Worm (Caenorhabditis elegans): Measurements from ENCODE around the gene C27A7.9.

The C27A7.9 gene

ce11 chrV:12120381-12120780 lies 34.1 kb downstream of the C27A7.9 start, which contains the start of gene C13C4.7:
C13C4.7 (minus strand) TSS chrV:12120481.
- no peak for TF ChIP-seq B0035.1 (tag; optimal IDR thresholded peaks at IDR 0.05)
- no peak for TF ChIP-seq C06A6.2 (GFP tag; conservative IDR thresholded peaks at IDR 0.05)
- no peak for TF ChIP-seq lin-26 (GFP tag; IDR thresholded peaks at IDR 0.05)
- no peak for TF ChIP-seq tbp1 (GFP tag; optimal IDR thresholded peaks at IDR 0.05)
- TF ChIP-seq Y53G8AR.9 (GFP tag; conservative IDR thresholded peaks at IDR 0.05), result no peak
- no peak for TF ChIP-seq F23B12.7 (tag; optimal IDR thresholded peaks at IDR 0.05; ENCODE audit: insufficient read depth)
- no peak for TF ChIP-seq F57A8.1 (GFP tag; optimal IDR thresholded peaks at IDR 0.05)
- TF ChIP-seq unc-130 (GFP tag; optimal IDR thresholded peaks at IDR 0.05), result no peak
- no peak for TF ChIP-seq D2030.7 (GFP tag; IDR thresholded peaks at IDR 0.05)
- no peak for TF ChIP-seq nhr-90 (tag; optimal IDR thresholded peaks at IDR 0.05)
- TF ChIP-seq nhr-80 (tag; optimal IDR thresholded peaks at IDR 0.05), result no peak
- TF ChIP-seq bed-1 (GFP tag; IDR thresholded peaks at IDR 0.05), result no peak
- TF ChIP-seq ceh-100 (GFP tag; IDR thresholded peaks at IDR 0.05), result no peak
- no peak for TF ChIP-seq mes-4 (tag; optimal IDR thresholded peaks at IDR 0.05)
- TF ChIP-seq akir-1 (GFP tag; optimal IDR thresholded peaks at IDR 0.05), result no peak
- no peak for TF ChIP-seq F57C9.4 (tag; optimal IDR thresholded peaks at IDR 0.05)
- no peak for TF ChIP-seq ets-4 (GFP tag; optimal IDR thresholded peaks at IDR 0.05)

- no peak for TF ChIP-seq snpc-1.1 (tag; optimal IDR thresholded peaks at IDR 0.05; ENCODE audit: insufficient read depth)
- no peak for TF ChIP-seq gei-17 (GFP tag; optimal IDR thresholded peaks at IDR 0.05)
- no peak for TF ChIP-seq bed-2 (GFP tag; IDR thresholded peaks at IDR 0.05)
- no peak for TF ChIP-seq Y95B8A.8 (GFP tag; IDR thresholded peaks at IDR 0.05)
Measured at ce11 chrV:12117567-12118053, 36.8 kb downstream of the C27A7.9 start, which contains the start of gene C13C4.8. C13C4.8 (plus strand) TSS chrV:12118003.

- TF ChIP-seq nhr-80 (tag; optimal IDR thresholded peaks at IDR 0.05), result peak; percentile 27
- no peak for TF ChIP-seq tbx-9 (tag; optimal IDR thresholded peaks at IDR 0.05; ENCODE audit: borderline replicate concordance)
- TF ChIP-seq C17E4.6 (GFP tag; IDR thresholded peaks at IDR 0.05), result no peak
Measured at ce11 chrV:12115150-12115549, 39.3 kb downstream of the C27A7.9 start.

ce11 chrV:12114693-12115092 lies 39.8 kb downstream of the C27A7.9 start, which contains the start of gene spin-1:
spin-1 (plus strand) TSS chrV:12114993.
- TF ChIP-seq K11D2.4 (GFP tag; IDR thresholded peaks at IDR 0.05), result no peak
- TF ChIP-seq lin-26 (GFP tag; IDR thresholded peaks at IDR 0.05), result no peak
- no peak for TF ChIP-seq lir-1 (GFP tag; conservative IDR thresholded peaks at IDR 0.05)
- no peak for TF ChIP-seq T26A5.8 (tag; optimal IDR thresholded peaks at IDR 0.05)
- no peak for TF ChIP-seq nhr-80 (tag; optimal IDR thresholded peaks at IDR 0.05)
- no peak for TF ChIP-seq ceh-100 (GFP tag; IDR thresholded peaks at IDR 0.05)
- TF ChIP-seq lin-54 (GFP tag; optimal IDR thresholded peaks at IDR 0.05), result no peak
- TF ChIP-seq rcor-1 (GFP tag; IDR thresholded peaks at IDR 0.05), result no peak
- TF ChIP-seq unc-130 (GFP tag; optimal IDR thresholded peaks at IDR 0.05), result no peak
- TF ChIP-seq ztf-18 (tag; optimal IDR thresholded peaks at IDR 0.05), result no peak
- TF ChIP-seq hmg-20 (GFP tag; IDR thresholded peaks at IDR 0.05), result no peak
- TF ChIP-seq D2030.7 (GFP tag; IDR thresholded peaks at IDR 0.05), result no peak

- TF ChIP-seq ztf-25 (GFP tag; IDR thresholded peaks at IDR 0.05), result no peak
- TF ChIP-seq D2030.7 (GFP tag; IDR thresholded peaks at IDR 0.05), result no peak
- TF ChIP-seq madf-8 (GFP tag; conservative IDR thresholded peaks at IDR 0.05), result no peak
- no peak for TF ChIP-seq T26A5.8 (tag; optimal IDR thresholded peaks at IDR 0.05)
- TF ChIP-seq nhr-80 (tag; optimal IDR thresholded peaks at IDR 0.05), result peak; percentile 70
Measured at ce11 chrV:12113726-12114125, 40.7 kb downstream of the C27A7.9 start.
